Worm (Caenorhabditis elegans): ENCODE measurements around the gene dod-6.

The dod-6 gene

DNA sequence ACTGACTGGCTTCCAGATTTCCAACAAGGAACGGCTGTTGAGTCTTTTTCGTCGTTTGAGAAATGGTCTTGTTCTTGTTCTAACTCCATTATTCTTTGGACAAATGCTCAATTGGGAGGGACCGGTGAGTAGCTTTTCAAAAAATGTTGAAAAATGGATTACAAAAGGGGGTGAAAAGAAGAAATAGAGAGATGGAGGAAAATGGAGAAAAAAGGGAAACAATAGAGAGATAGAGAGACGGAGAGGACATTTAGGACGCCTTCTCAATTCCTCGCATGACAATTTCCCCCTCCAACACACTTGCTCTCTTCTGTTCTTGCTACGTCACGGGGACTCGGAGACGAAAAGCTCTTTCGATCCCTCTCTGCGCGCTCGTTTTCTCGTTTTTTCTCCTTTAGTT, 44.5 kb upstream of the dod-6 start (continued):
- no peak for TF ChIP-seq ets-4 (GFP tag; optimal IDR thresholded peaks at IDR 0.05)
- TF ChIP-seq ZK185.1 (tag; optimal IDR thresholded peaks at IDR 0.05; ENCODE audit: poor library complexity, severe bottlenecking): no peak
- no peak for TF ChIP-seq sptf-2 (GFP tag; optimal IDR thresholded peaks at IDR 0.05)
- TF ChIP-seq hmg-20 (GFP tag; IDR thresholded peaks at IDR 0.05): no peak
- peak; percentile 48; the same call in 1 of the 2 replicates for TF ChIP-seq K11D2.4 (GFP tag; IDR thresholded peaks at IDR 0.05)
- TF ChIP-seq zfh-2 (GFP tag; conservative IDR thresholded peaks at IDR 0.05): no peak; the same call in 1 of the 2 replicates
- no peak for TF ChIP-seq ama-1 (optimal IDR thresholded peaks at IDR 0.05)
- no peak for TF ChIP-seq ama-1 (GFP tag; optimal IDR thresholded peaks at IDR 0.05)
- no peak for TF ChIP-seq ztf-18 (tag; optimal IDR thresholded peaks at IDR 0.05)
- TF ChIP-seq K12H6.12 (tag; optimal IDR thresholded peaks at IDR 0.05): peak; percentile 49
- no peak for TF ChIP-seq sdz-38 (tag; optimal IDR thresholded peaks at IDR 0.05)
- TF ChIP-seq madf-10 (tag; optimal IDR thresholded peaks at IDR 0.05): no peak
- no peak for TF ChIP-seq attf-5 (GFP tag; optimal IDR thresholded peaks at IDR 0.05)
- no peak for TF ChIP-seq xnd-1 (tag; optimal IDR thresholded peaks at IDR 0.05)
- TF ChIP-seq nhr-90 (tag; optimal IDR thresholded peaks at IDR 0.05): no peak

DNA sequence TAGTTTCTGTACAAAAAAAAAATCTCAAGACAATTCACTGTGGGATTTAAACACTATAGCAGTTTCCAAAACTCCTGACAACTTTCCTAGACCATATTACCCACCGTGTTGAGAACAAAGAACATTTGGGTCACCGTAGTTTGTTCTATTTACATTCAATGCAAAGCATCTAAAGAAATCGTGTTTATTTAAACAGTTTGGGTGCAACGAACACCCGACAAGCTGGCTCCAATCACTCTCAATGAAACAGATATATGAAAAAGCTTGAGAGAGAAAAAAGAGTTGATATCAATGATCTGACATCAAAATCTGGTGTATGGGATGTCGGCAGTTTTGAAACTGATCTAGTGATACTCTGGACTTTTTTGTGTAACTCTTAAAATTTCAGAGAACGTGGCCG, 42.5 kb upstream of the dod-6 start:
- TF ChIP-seq zim-3 (tag; optimal IDR thresholded peaks at IDR 0.05): peak; percentile 4
- TF ChIP-seq nhr-90 (tag; optimal IDR thresholded peaks at IDR 0.05): no peak
- TF ChIP-seq repo-1 (tag; optimal IDR thresholded peaks at IDR 0.05): no peak

DNA sequence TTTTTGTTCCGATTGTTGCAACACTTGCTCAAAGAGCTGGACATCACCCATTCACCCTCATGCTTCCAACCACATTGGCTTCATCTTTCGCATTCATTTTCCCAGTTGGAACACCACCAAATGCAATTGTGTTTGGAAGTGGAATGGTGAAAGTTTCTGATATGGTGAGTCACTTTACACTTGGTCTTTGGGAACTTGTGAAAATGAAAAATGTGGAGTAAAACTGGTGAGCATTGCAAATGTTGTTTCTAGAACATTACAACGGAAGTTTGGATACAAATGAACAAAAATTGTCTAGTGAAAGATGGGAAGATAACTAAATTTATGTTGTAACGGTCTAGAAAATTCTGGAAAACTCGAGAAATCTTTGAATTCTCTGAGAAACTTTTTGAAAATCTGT, 41.2 kb upstream of the dod-6 start:
- no peak for TF ChIP-seq madf-6 (GFP tag; IDR thresholded peaks at IDR 0.05)
- TF ChIP-seq Y53F4B.3 (GFP tag; IDR thresholded peaks at IDR 0.05): no peak
- no peak for TF ChIP-seq ztf-26 (tag; optimal IDR thresholded peaks at IDR 0.05)
- no peak for TF ChIP-seq madf-10 (tag; optimal IDR thresholded peaks at IDR 0.05)
- TF ChIP-seq hlh-12 (tag; optimal IDR thresholded peaks at IDR 0.05): no peak
- no peak for TF ChIP-seq B0019.2 (GFP tag; conservative IDR thresholded peaks at IDR 0.05)
- TF ChIP-seq fkh-3 (tag; optimal IDR thresholded peaks at IDR 0.05): no peak
- TF ChIP-seq T26A5.8 (tag; optimal IDR thresholded peaks at IDR 0.05): no peak
- TF ChIP-seq efl-1 (GFP tag; optimal IDR thresholded peaks at IDR 0.05): no peak
- no peak for TF ChIP-seq Y53G8AR.9 (GFP tag; conservative IDR thresholded peaks at IDR 0.05)
- TF ChIP-seq xnd-1 (tag; optimal IDR thresholded peaks at IDR 0.05): no peak
- TF ChIP-seq nfya-1 (tag; optimal IDR thresholded peaks at IDR 0.05; ENCODE audit: borderline replicate concordance, insufficient read depth): no peak
- TF ChIP-seq ZK185.1 (tag; optimal IDR thresholded peaks at IDR 0.05; ENCODE audit: poor library complexity, severe bottlenecking): no peak
- TF ChIP-seq aptf-3 (GFP tag; IDR thresholded peaks at IDR 0.05): no peak
- no peak for TF ChIP-seq rpc-1 (optimal IDR thresholded peaks at IDR 0.05)
- no peak for TF ChIP-seq rpc-1 (tag; optimal IDR thresholded peaks at IDR 0.05)
- TF ChIP-seq lag-1 (GFP tag; IDR thresholded peaks at IDR 0.05): no peak
- TF ChIP-seq K11D2.4 (GFP tag; IDR thresholded peaks at IDR 0.05): no peak
- no peak for TF ChIP-seq athp-1 (tag; optimal IDR thresholded peaks at IDR 0.05)

DNA sequence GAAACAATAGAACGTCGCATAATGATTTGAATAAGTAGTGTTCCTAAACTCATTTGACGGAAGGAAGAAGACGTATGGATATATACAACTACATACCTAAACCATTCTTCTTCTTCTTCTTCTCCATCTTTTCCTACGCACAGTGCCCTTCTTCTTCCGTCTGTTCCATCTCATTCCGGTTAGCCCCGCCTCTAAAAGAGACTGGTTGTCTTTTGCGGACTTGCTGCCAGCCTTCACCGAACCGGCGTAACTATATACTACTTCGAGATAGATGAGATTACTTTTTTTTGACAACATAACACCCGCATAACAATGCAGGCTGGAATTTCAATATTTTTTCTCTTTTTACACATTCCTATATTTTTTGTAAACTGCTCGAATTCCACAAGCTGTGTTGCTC, 37.1 kb upstream of the dod-6 start, which contains the start of the genes K08E5.5 and mua-3:
Gene K08E5.5 (minus strand): TSS at position 101 of the 400 bp plus-strand sequence.
Gene mua-3 (plus strand): TSS at position 313 of the 400 bp plus-strand sequence.
- no peak for TF ChIP-seq nhr-27 (tag; optimal IDR thresholded peaks at IDR 0.05)
- TF ChIP-seq D2030.7 (GFP tag; IDR thresholded peaks at IDR 0.05): no peak
- TF ChIP-seq unc-130 (GFP tag; optimal IDR thresholded peaks at IDR 0.05): no peak
- TF ChIP-seq ZK185.1 (tag; optimal IDR thresholded peaks at IDR 0.05; ENCODE audit: poor library complexity, severe bottlenecking): no peak
- TF ChIP-seq cebp-1 (GFP tag; IDR thresholded peaks at IDR 0.05): no peak
- no peak for TF ChIP-seq cebp-1 (tag; optimal IDR thresholded peaks at IDR 0.05)
- TF ChIP-seq F33H1.4 (GFP tag; IDR thresholded peaks at IDR 0.05): no peak
- TF ChIP-seq rpc-1 (optimal IDR thresholded peaks at IDR 0.05): no peak
- no peak for TF ChIP-seq rpc-1 (tag; optimal IDR thresholded peaks at IDR 0.05)
- no peak for TF ChIP-seq ceh-58 (GFP tag; IDR thresholded peaks at IDR 0.05)
- no peak for TF ChIP-seq hlh-12 (tag; optimal IDR thresholded peaks at IDR 0.05)

All from whole organism, young adult.